Fruit fly (Drosophila melanogaster) whole organism, embryonic: ENCODE data around the gene yellow-e3.

ENCODE experiments used
- BEAF-32 ChIP-seq: fragments of 200-800 bp; sonication (Bioruptor generic); optimal IDR thresholded peaks from 3 replicates; lab custom pipeline; 2017; ENCODE audit warnings: missing biosample characterization, missing genetic modification characterization, mild to moderate bottlenecking, moderate library complexity, missing genetic modification reagents
- CG14050 ChIP-seq: fragments of 200-800 bp; sonication (Bioruptor generic); IDR thresholded peaks from 3 replicates; pipeline ENCODE4 v1.3.6; 2022; ENCODE audit warnings: missing biosample characterization, missing genetic modification characterization
- CG15011 ChIP-seq: fragments of 200-800 bp; sonication (Bioruptor generic); optimal IDR thresholded peaks from 3 replicates; lab custom pipeline; 2018; ENCODE audit warnings: missing biosample characterization, mild to moderate bottlenecking, missing genetic modification characterization
- Hr39 ChIP-seq: fragments of >200 bp; optimal IDR thresholded peaks from 2 replicates; lab custom pipeline; 2017
- Lhr ChIP-seq: fragments of 200-800 bp; sonication (Bioruptor generic); optimal IDR thresholded peaks from 3 replicates; lab custom pipeline; 2017; ENCODE audit warnings: mild to moderate bottlenecking, missing biosample characterization, missing genetic modification reagents, missing genetic modification characterization
- corto ChIP-seq: fragments of 200-800 bp; sonication (Bioruptor generic); optimal IDR thresholded peaks from 2 replicates; lab custom pipeline; 2016; ENCODE audit warnings: missing biosample characterization, mild to moderate bottlenecking, missing genetic modification characterization, moderate library complexity

DNA sequence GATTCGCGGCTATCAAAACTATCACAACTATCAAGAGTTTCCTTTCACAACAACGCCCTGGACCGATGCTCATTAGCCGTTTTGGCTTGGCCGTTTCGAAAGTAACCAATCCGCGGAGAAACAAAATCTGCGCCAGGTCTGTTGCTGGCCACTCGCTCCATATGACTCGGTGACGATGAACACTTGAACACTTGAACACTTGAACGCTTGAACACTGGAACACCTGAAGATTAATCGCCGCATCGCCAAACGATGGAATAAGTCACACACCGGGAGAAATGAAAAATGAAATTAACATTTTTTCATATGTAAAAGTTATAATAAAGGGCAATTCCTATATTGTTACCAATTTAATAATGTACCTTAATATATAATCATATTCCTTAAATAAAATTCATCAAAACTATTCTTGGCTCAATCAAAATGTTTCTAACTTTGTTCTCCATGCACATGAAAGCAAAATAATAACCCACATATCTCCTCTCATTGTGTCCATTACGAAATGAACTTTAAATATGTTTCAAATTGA, 12.5 kb upstream of the yellow-e3 start:
- TF ChIP-seq CG15011 (no peak), Lhr (GFP tag; lab: Kevin White, UChicago) (no peak), CG14050 (GFP tag; lab: Robert Waterston, UW) (no peak), Hr39 (lab: Kevin White, UChicago) (no peak), corto (GFP tag; lab: Kevin White, UChicago) (no peak), BEAF-32 (no peak)
